Fruit fly (Drosophila melanogaster): ENCODE measurements around the gene CG8661.

DNA sequence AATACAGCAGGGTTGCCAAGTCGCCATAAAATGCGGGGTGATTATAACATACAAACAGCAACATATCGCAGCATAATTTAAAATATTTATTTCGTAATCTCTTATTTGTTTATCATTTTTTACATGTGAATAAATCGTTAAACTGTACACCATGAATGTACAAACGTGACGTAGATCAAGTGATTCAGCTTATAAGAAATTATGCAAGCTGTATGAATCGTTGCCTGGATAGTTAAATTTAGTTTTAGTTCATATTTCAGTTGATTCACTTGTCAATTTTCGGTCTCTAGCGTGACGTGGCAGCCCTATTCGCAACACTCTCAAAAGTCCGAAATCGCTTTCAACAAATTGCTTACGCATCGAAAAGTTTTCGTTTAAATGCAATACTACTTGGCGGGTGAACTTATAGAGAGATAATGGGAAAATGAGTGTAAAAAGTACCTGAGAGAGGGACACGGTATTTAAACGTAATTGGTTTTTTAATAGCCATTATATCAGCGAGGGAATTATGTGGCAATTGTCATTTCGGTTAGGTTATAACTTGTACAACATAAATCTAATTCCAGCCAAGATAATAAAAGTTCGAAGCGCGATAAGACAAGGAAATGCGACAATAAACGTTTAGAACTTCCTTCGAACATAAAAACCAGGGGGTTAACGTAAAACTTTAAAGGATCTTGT is 7.9 kb upstream of the CG8661 start:
- TF ChIP-seq NfI (GFP tag; optimal IDR thresholded peaks at IDR 0.05) (peak; percentile 73), CG6813 (GFP tag; optimal IDR thresholded peaks at IDR 0.05) (peak; percentile 63), CG11504 (tag; optimal IDR thresholded peaks at IDR 0.05) (peak; percentile 86), CG3995 (GFP tag; optimal IDR thresholded peaks at IDR 0.05) (peak; percentile 24), NFAT (GFP tag; IDR thresholded peaks at IDR 0.05) (no peak), Med (GFP tag) (peak; percentile 89), tll (GFP tag; optimal IDR thresholded peaks at IDR 0.05) (no peak), ind (GFP tag; optimal IDR thresholded peaks at IDR 0.05) (peak; percentile 67), wdn (GFP tag; IDR thresholded peaks at IDR 0.05) (no peak), CoRest (tag; optimal IDR thresholded peaks at IDR 0.05) (peak; percentile 87), CG11398 (GFP tag; optimal IDR thresholded peaks at IDR 0.05) (no peak), ci (GFP tag; IDR thresholded peaks at IDR 0.05) (peak; percentile 79; the same call in 2 of the 3 replicates)
